Fruit fly (Drosophila melanogaster): Measurements from ENCODE around the gene CG13445.
A peak's percentile ranks its signal among the peaks of the same experiment; 100 is the strongest.

The CG13445 gene

dm6 chr3L:15832146-15832545, 22.9 kb downstream of the CG13445 start, which contains the start of gene CG12713 (continued):
- TF ChIP-seq D (optimal IDR thresholded peaks at IDR 0.05) = no peak
- TF ChIP-seq D (GFP tag; optimal IDR thresholded peaks at IDR 0.05) = no peak
- TF ChIP-seq CG9797 (GFP tag; optimal IDR thresholded peaks at IDR 0.05) = peak; percentile 73
- TF ChIP-seq CG7786 (GFP tag; optimal IDR thresholded peaks at IDR 0.05) = no peak
- TF ChIP-seq sna (GFP tag; IDR thresholded peaks at IDR 0.05; ENCODE audit: partially characterized antibody) = peak; percentile 70
- peak; percentile 16 for TF ChIP-seq CG4617 (GFP tag; optimal IDR thresholded peaks at IDR 0.05; ENCODE audit: borderline replicate concordance)
- no peak for TF ChIP-seq mirr (GFP tag; optimal IDR thresholded peaks at IDR 0.05)
- no peak for TF ChIP-seq sob (GFP tag; IDR thresholded peaks at IDR 0.05)
- TF ChIP-seq pita (GFP tag; optimal IDR thresholded peaks at IDR 0.05) = peak; percentile 60
- no peak for TF ChIP-seq nom (GFP tag; optimal IDR thresholded peaks at IDR 0.05)
- no peak for TF ChIP-seq bowl (GFP tag; IDR thresholded peaks at IDR 0.05)
- no peak for TF ChIP-seq CG15073 (GFP tag; optimal IDR thresholded peaks at IDR 0.05)
- TF ChIP-seq CG9727 (GFP tag; optimal IDR thresholded peaks at IDR 0.05) = peak; percentile 5
- no peak for TF ChIP-seq CG18476 (GFP tag; optimal IDR thresholded peaks at IDR 0.05)
- TF ChIP-seq hbn (GFP tag; IDR thresholded peaks at IDR 0.05; ENCODE audit: partially characterized antibody) = peak; percentile 76
- TF ChIP-seq CG15479 (GFP tag; optimal IDR thresholded peaks at IDR 0.05) = no peak
- no peak for TF ChIP-seq Sox102F (GFP tag; optimal IDR thresholded peaks at IDR 0.05)
- TF ChIP-seq ssp (GFP tag; IDR thresholded peaks at IDR 0.05) = peak; percentile 90
- TF ChIP-seq CG9932 (GFP tag; IDR thresholded peaks at IDR 0.05) = no peak
- peak; percentile 74 for TF ChIP-seq tna (GFP tag; IDR thresholded peaks at IDR 0.05; ENCODE audit: partially characterized antibody)
- TF ChIP-seq Sin3A (optimal IDR thresholded peaks at IDR 0.05) = peak; percentile 96
- no peak for TF ChIP-seq jing (GFP tag; optimal IDR thresholded peaks at IDR 0.05)
- TF ChIP-seq CG30403 (GFP tag; optimal IDR thresholded peaks at IDR 0.05) = peak; percentile 37
- TF ChIP-seq gsb-n (tag; optimal IDR thresholded peaks at IDR 0.05) = no peak
- TF ChIP-seq CG13296 (GFP tag; optimal IDR thresholded peaks at IDR 0.05) = no peak
- TF ChIP-seq CG8290 (GFP tag; optimal IDR thresholded peaks at IDR 0.05) = peak; percentile 69
- peak; percentile 45 to 65 for TF ChIP-seq CG8290 (tag; optimal IDR thresholded peaks at IDR 0.05)
- no peak for TF ChIP-seq kah (GFP tag; optimal IDR thresholded peaks at IDR 0.05)
- no peak for TF ChIP-seq CG3726 (GFP tag; IDR thresholded peaks at IDR 0.05)
- no peak for TF ChIP-seq CG18619 (GFP tag; optimal IDR thresholded peaks at IDR 0.05)
- peak; percentile 0 for TF ChIP-seq unpg (GFP tag; optimal IDR thresholded peaks at IDR 0.05)
- no peak for TF ChIP-seq CG1832 (GFP tag; optimal IDR thresholded peaks at IDR 0.05)
- peak in 1 of 2 experiments; percentile 46 for TF ChIP-seq tll (GFP tag; optimal IDR thresholded peaks at IDR 0.05)
- TF ChIP-seq CG42726 (GFP tag; IDR thresholded peaks at IDR 0.05; ENCODE audit: partially characterized antibody) = peak; percentile 65; the same call in 1 of the 2 replicates
- TF ChIP-seq CG31224 (GFP tag; IDR thresholded peaks at IDR 0.05) = no peak
- peak; percentile 20 for TF ChIP-seq CG4424 (GFP tag; optimal IDR thresholded peaks at IDR 0.05)
- TF ChIP-seq Med (GFP tag) = peak; percentile 89
- TF ChIP-seq nmo (GFP tag; optimal IDR thresholded peaks at IDR 0.05) = peak; percentile 64
- peak; percentile 82 for TF ChIP-seq Ets97D (GFP tag; optimal IDR thresholded peaks at IDR 0.05)
- 0 out of 2 replicates have a peak, but pooled peaks have one; percentile 22 for TF ChIP-seq CG32767 (GFP tag; IDR thresholded peaks at IDR 0.05)
- peak; percentile 88 for TF ChIP-seq CG13287 (GFP tag; IDR thresholded peaks at IDR 0.05; ENCODE audit: partially characterized antibody)
- 0 out of 4 replicates have a peak, but pooled peaks have one; percentile 23 for TF ChIP-seq chinmo (GFP tag; IDR thresholded peaks at IDR 0.05; ENCODE audit: partially characterized antibody)
- TF ChIP-seq gem (tag; optimal IDR thresholded peaks at IDR 0.05) = peak; percentile 40
- peak in 1 of 2 experiments; percentile 54 for TF ChIP-seq eve (GFP tag; optimal IDR thresholded peaks at IDR 0.05)
- TF ChIP-seq CG10321 (GFP tag; IDR thresholded peaks at IDR 0.05) = no peak
- peak in 1 of 2 experiments; percentile 62 for TF ChIP-seq Pdp1 (GFP tag; optimal IDR thresholded peaks at IDR 0.05)
- peak; percentile 60 for TF ChIP-seq zen (tag; optimal IDR thresholded peaks at IDR 0.05)
- peak; percentile 24 for TF ChIP-seq lilli (GFP tag; optimal IDR thresholded peaks at IDR 0.05)
- peak; percentile 7 for TF ChIP-seq sug (tag; optimal IDR thresholded peaks at IDR 0.05)
- peak; percentile 13 for TF ChIP-seq Xbp1 (GFP tag; optimal IDR thresholded peaks at IDR 0.05)
